Fruit fly (Drosophila melanogaster): ENCODE results near the gene CG10183.

Gene CG10183

DNA sequence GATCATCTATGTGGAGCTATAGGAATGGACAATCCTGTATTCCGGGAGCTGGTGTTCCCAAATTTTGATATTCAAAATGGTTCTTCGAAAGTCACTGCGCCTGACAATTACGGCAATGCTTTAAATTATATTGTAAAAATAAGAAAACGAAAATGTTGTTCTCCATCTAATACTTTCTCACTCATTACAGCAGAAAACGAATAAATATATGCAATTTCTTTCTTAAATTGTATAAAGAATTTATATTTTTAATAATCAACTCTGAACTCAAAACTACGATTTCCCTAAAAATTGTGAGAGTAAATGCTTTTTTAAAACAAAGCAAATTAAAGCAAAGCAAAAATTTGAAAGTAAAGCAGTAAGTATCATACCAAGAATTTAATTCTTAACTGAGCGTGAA is 42.0 kb downstream of the CG10183 start, which contains the start of gene CG10164:
Gene CG10164 (minus strand): TSS at position 101 of the 400 bp plus-strand sequence.
- TF ChIP-seq Ets96B (tag; optimal IDR thresholded peaks at IDR 0.05) (no peak), acj6 (GFP tag; optimal IDR thresholded peaks at IDR 0.05) (no peak), Lpt (GFP tag; optimal IDR thresholded peaks at IDR 0.05) (no peak), CG10669 (GFP tag; optimal IDR thresholded peaks at IDR 0.05) (no peak), CG10631 (GFP tag; optimal IDR thresholded peaks at IDR 0.05) (no peak), CG11294 (GFP tag; IDR thresholded peaks at IDR 0.05) (no peak), CG6808 (GFP tag; optimal IDR thresholded peaks at IDR 0.05) (no peak), Sox14 (GFP tag; optimal IDR thresholded peaks at IDR 0.05) (no peak), Met (GFP tag; optimal IDR thresholded peaks at IDR 0.05) (no peak), Ets21C (GFP tag; optimal IDR thresholded peaks at IDR 0.05) (no peak), CG9139 (GFP tag; optimal IDR thresholded peaks at IDR 0.05) (no peak), Eip78C (GFP tag) (no peak), CG3032 (tag; optimal IDR thresholded peaks at IDR 0.05) (no peak), CG8119 (GFP tag; IDR thresholded peaks at IDR 0.05) (no peak), Hr38 (GFP tag; optimal IDR thresholded peaks at IDR 0.05) (no peak), CG6792 (GFP tag; optimal IDR thresholded peaks at IDR 0.05) (no peak), CG4318 (GFP tag; optimal IDR thresholded peaks at IDR 0.05) (no peak), CG11902 (GFP tag; optimal IDR thresholded peaks at IDR 0.05) (no peak), eg (GFP tag; IDR thresholded peaks at IDR 0.05) (no peak)
